Fruit fly (Drosophila melanogaster) whole organism, wandering third instar larva: ENCODE results near the gene CG7246.

Experiments
- CG32264 ChIP-seq: fragments of 200-800 bp; sonication (Bioruptor generic); optimal IDR thresholded peaks from 2 replicates; lab custom pipeline; 2016; ENCODE audit warnings: missing biosample characterization, missing genetic modification characterization
- Dfd ChIP-seq: fragments of >200 bp; optimal IDR thresholded peaks from 2 replicates; lab custom pipeline; 2017; ENCODE audit warnings: missing biosample characterization, missing genetic modification characterization
- Jra ChIP-seq: sonication (Bioruptor generic); optimal IDR thresholded peaks from 2 replicates; lab custom pipeline; 2016; ENCODE audit warnings: missing biosample characterization, missing genetic modification characterization
- N ChIP-seq: fragments of >200 bp; optimal IDR thresholded peaks from 2 replicates; lab custom pipeline; 2018; ENCODE audit warnings: missing biosample characterization, missing external identifiers, missing genetic modification characterization
- OdsH ChIP-seq: fragments of 200-800 bp; sonication (Bioruptor generic); optimal IDR thresholded peaks from 2 replicates; lab custom pipeline; 2016; ENCODE audit warnings: missing biosample characterization, mild to moderate bottlenecking, missing genetic modification characterization
- br ChIP-seq: fragments of 200-800 bp; sonication (Bioruptor generic); optimal IDR thresholded peaks from 2 replicates; lab custom pipeline; 2016; ENCODE audit warnings: missing biosample characterization, missing genetic modification characterization
- ey ChIP-seq: fragments of 200-800 bp; sonication (Bioruptor generic); optimal IDR thresholded peaks from 2 replicates; lab custom pipeline; 2016; ENCODE audit warnings: missing biosample characterization, missing genetic modification characterization
- fru ChIP-seq: fragments of 200-800 bp; sonication (Bioruptor generic); optimal IDR thresholded peaks from 3 replicates; lab custom pipeline; 2016; ENCODE audit warnings: missing biosample characterization, mild to moderate bottlenecking, missing genetic modification characterization
- h ChIP-seq: fragments of 200-800 bp; sonication (Bioruptor generic); optimal IDR thresholded peaks from 3 replicates; lab custom pipeline; 2016; ENCODE audit warnings: missing biosample characterization, mild to moderate bottlenecking, missing genetic modification characterization
- jim ChIP-seq: fragments of 175-275, 200-325 bp; sonication (Bioruptor generic); optimal IDR thresholded peaks from 2 replicates; lab custom pipeline; 2016; ENCODE audit warnings: missing biosample characterization, mild to moderate bottlenecking, missing genetic modification characterization
- tai ChIP-seq: sonication (Bioruptor generic); optimal IDR thresholded peaks from 2 replicates; lab custom pipeline; 2016; ENCODE audit warnings: missing biosample characterization, missing genetic modification characterization
- usp ChIP-seq: fragments of >200 bp; optimal IDR thresholded peaks from 2 replicates; lab custom pipeline; 2017; ENCODE audit warnings: missing biosample characterization, missing genetic modification characterization

DNA sequence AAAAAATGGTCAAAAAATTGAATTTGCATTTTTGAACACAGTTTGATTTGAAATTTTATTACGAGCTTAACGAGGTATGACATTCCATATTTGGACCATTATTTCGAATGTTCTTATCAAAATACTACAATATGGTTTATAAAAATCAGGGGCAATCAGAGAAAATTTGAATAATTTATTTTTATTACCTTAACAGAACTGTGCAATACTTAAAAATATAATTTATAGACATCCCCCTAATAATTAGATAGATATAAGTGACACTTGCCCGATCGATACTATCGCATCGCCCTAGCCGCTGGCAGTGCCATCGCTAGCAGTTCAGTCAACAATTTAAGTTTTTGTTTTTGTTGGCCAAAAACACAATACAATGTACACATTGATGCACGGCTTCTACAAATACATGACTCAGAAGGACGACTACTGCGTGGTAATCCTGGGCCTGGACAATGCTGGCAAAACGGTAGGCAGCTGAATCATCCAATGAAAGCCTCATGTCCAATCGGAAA lies 26.0 kb upstream of the CG7246 start, which contains the start of gene Arfrp1:
- no peak for TF ChIP-seq CG32264
- TF ChIP-seq fru = no peak
- no peak for TF ChIP-seq OdsH
- no peak for TF ChIP-seq jim
- TF ChIP-seq ey (GFP tag; lab: Kevin White, UChicago) = peak; percentile 34
- peak; percentile 2 for TF ChIP-seq h
- TF ChIP-seq usp (GFP tag; lab: Kevin White, UChicago) = no peak
- TF ChIP-seq tai (GFP tag; lab: Kevin White, UChicago) = no peak
- no peak for TF ChIP-seq N (GFP tag; lab: Kevin White, UChicago)
- no peak for TF ChIP-seq Dfd (GFP tag; lab: Kevin White, UChicago)
- TF ChIP-seq br (GFP tag; lab: Kevin White, UChicago) = no peak
- TF ChIP-seq Jra (GFP tag; lab: Kevin White, UChicago) = peak; percentile 42
